Worm (Caenorhabditis elegans) whole organism, late embryonic: ENCODE results near the gene T23G4.2.
"Not testable (repeated sequence)": the region's sequence is repeated elsewhere in the genome, so short reads cannot be mapped to it uniquely, and the experiment has no call there.

Source experiments
- T23F11.4 ChIP-seq: fragments of 200-800 bp; sonication (Bioruptor generic); optimal IDR thresholded peaks from 2 replicates; lab custom pipeline; 2018; ENCODE audit warnings: mild to moderate bottlenecking, missing genetic modification characterization, missing compliant biosample characterization
- ceh-22 ChIP-seq: sonication (generic microtip); optimal IDR thresholded peaks from 2 replicates; lab custom pipeline; 2017; ENCODE audit warnings: missing biosample characterization, missing genetic modification characterization
- ceh-30 ChIP-seq: fragments of 150-350 bp; optimal IDR thresholded peaks from 2 replicates; lab custom pipeline; 2014; ENCODE audit warnings: missing biosample characterization, missing genetic modification characterization
- ceh-31 ChIP-seq: sonication (generic microtip); optimal IDR thresholded peaks from 2 replicates; lab custom pipeline; 2016; ENCODE audit warnings: missing genetic modification characterization, missing compliant biosample characterization
- ceh-45 ChIP-seq: fragments of 200-800 bp; sonication (Bioruptor generic); IDR thresholded peaks from 2 replicates; pipeline ENCODE4 v1.3.6; 2022; ENCODE audit warnings: missing genetic modification reagents, missing genetic modification characterization, missing compliant biosample characterization
- ceh-6 ChIP-seq: fragments of 200-800 bp; sonication (Bioruptor generic); optimal IDR thresholded peaks from 2 replicates; lab custom pipeline; 2018; ENCODE audit warnings: mild to moderate bottlenecking, missing genetic modification characterization, missing compliant biosample characterization
- ceh-9 ChIP-seq: sonication (generic microtip); optimal IDR thresholded peaks from 2 replicates; lab custom pipeline; 2016; ENCODE audit warnings: mild to moderate bottlenecking, missing genetic modification characterization, inconsistent platforms, missing compliant biosample characterization
- ets-4 ChIP-seq: sonication (generic microtip); optimal IDR thresholded peaks from 2 replicates; lab custom pipeline; 2016; ENCODE audit warnings: missing genetic modification characterization, missing compliant biosample characterization
- fax-1 ChIP-seq: sonication (generic microtip); optimal IDR thresholded peaks from 2 replicates; lab custom pipeline; 2016; ENCODE audit warnings: missing genotype, missing genetic modification characterization, missing compliant biosample characterization
- hlh-13 ChIP-seq: fragments of 200-800 bp; sonication (Bioruptor generic); optimal IDR thresholded peaks from 2 replicates; lab custom pipeline; 2018; ENCODE audit warnings: mild to moderate bottlenecking, missing genetic modification characterization, missing compliant biosample characterization
- hlh-30 ChIP-seq: sonication (generic microtip); optimal IDR thresholded peaks from 2 replicates; lab custom pipeline; 2017; ENCODE audit warnings: antibody characterized with exemption, missing genetic modification characterization, missing compliant biosample characterization; ENCODE audit not compliant: insufficient read depth
- lin-11 ChIP-seq: fragments of 200-800 bp; sonication (Bioruptor generic); optimal IDR thresholded peaks from 2 replicates; lab custom pipeline; 2018; ENCODE audit warnings: mild to moderate bottlenecking, missing genetic modification characterization, missing compliant biosample characterization
- madf-2 ChIP-seq: sonication (generic microtip); optimal IDR thresholded peaks from 2 replicates; lab custom pipeline; 2017; ENCODE audit warnings: missing genetic modification characterization, missing compliant biosample characterization
- nfya-1 ChIP-seq: sonication (generic microtip); optimal IDR thresholded peaks from 2 replicates; lab custom pipeline; 2017; ENCODE audit warnings: missing genetic modification characterization, mild to moderate bottlenecking, missing compliant biosample characterization, antibody characterized with exemption, moderate library complexity
- nhr-232 ChIP-seq: sonication (generic microtip); optimal IDR thresholded peaks from 2 replicates; lab custom pipeline; 2016; ENCODE audit warnings: missing genetic modification characterization, missing compliant biosample characterization
- odd-2 ChIP-seq: sonication (generic microtip); optimal IDR thresholded peaks from 2 replicates; lab custom pipeline; 2017; ENCODE audit warnings: antibody characterized with exemption, mild to moderate bottlenecking, missing genetic modification characterization, missing compliant biosample characterization
- pat-9 ChIP-seq: fragments of 200-800 bp; sonication (Bioruptor generic); optimal IDR thresholded peaks from 2 replicates; lab custom pipeline; 2018; ENCODE audit warnings: mild to moderate bottlenecking, missing genetic modification characterization, moderate library complexity, missing compliant biosample characterization
- pha-2 ChIP-seq: sonication (generic microtip); optimal IDR thresholded peaks from 2 replicates; lab custom pipeline; 2017; ENCODE audit warnings: mild to moderate bottlenecking, missing genetic modification characterization, missing compliant biosample characterization
- pha-4 ChIP-seq: fragments of 150-350 bp; optimal IDR thresholded peaks from 2 replicates; lab custom pipeline; 2018; ENCODE audit warnings: missing biosample characterization, missing genetic modification reagents, missing genetic modification characterization
- pqm-1 ChIP-seq: sonication (generic microtip); optimal IDR thresholded peaks from 2 replicates; lab custom pipeline; 2016; ENCODE audit warnings: missing genetic modification characterization, missing compliant biosample characterization
- ref-2 ChIP-seq: sonication (generic microtip); optimal IDR thresholded peaks from 2 replicates; lab custom pipeline; 2016; ENCODE audit warnings: missing genetic modification characterization, missing compliant biosample characterization
- sdc-2 ChIP-seq: sonication (generic microtip); optimal IDR thresholded peaks from 2 replicates; lab custom pipeline; 2016; ENCODE audit warnings: missing genotype, missing genetic modification characterization, missing compliant biosample characterization
- sox-2 ChIP-seq: fragments of 200-800 bp; sonication (Bioruptor generic); IDR thresholded peaks from 2 replicates; pipeline ENCODE4 v1.3.6; 2022; ENCODE audit warnings: missing genetic modification reagents, missing genetic modification characterization, missing compliant biosample characterization
- sox-4 ChIP-seq: sonication (generic microtip); optimal IDR thresholded peaks from 2 replicates; lab custom pipeline; 2017; ENCODE audit warnings: mild to moderate bottlenecking, missing genetic modification characterization, inconsistent platforms, missing compliant biosample characterization
- tbx-2 ChIP-seq: sonication (generic microtip); optimal IDR thresholded peaks from 2 replicates; lab custom pipeline; 2016; ENCODE audit warnings: missing genetic modification characterization, missing compliant biosample characterization
- unc-3 ChIP-seq, 2 experiments: fragments of 200-800 bp in 1 of 2; sonication (Bioruptor generic) in 1 of 2; sonication (generic microtip) in 1 of 2; conservative IDR thresholded peaks in 1 of 2; optimal IDR thresholded peaks in 1 of 2; 2 replicates each; pipeline versions ENCODE4 v1.3.6 to Lab custom; 2016 to 2022; ENCODE audit warnings: missing compliant biosample characterization in 2 of 2, missing genetic modification characterization in 2 of 2, missing genetic modification reagents in 1 of 2
- unc-42 ChIP-seq: sonication (generic microtip); optimal IDR thresholded peaks from 2 replicates; lab custom pipeline; 2016; ENCODE audit warnings: missing genotype, missing genetic modification characterization, missing compliant biosample characterization
- unc-86 ChIP-seq: sonication (generic microtip); optimal IDR thresholded peaks from 2 replicates; lab custom pipeline; 2016; ENCODE audit warnings: missing genetic modification characterization, missing compliant biosample characterization
- zip-5 ChIP-seq: sonication (generic microtip); optimal IDR thresholded peaks from 2 replicates; lab custom pipeline; 2016; ENCODE audit warnings: missing genetic modification characterization, missing compliant biosample characterization

The T23G4.2 gene

DNA sequence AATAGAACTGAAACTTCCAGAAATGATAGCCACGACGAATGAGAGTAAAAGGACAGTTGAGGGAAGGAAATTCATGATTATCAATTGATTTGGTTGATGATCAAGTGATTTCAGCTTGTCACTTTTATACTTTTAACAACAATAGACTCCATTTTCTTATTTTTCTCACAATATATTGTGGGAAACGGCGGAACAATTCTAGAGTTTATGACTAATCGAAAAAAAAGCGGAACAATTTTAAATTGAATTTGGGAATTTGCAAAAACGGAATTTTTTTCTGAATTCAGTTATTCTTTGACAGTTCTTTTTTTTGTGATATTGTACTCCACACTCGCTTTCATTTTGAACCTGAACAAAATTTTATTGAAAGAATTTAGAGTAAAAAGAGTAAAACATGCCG, 25.3 kb downstream of the T23G4.2 start, which contains the start of gene Y45F10C.4:
TSS of gene Y45F10C.4 (minus strand) at position 101 of the 400 bp plus-strand sequence.
- TF ChIP-seq sdc-2 (tag; lab: Kevin White, UChicago) (no peak), pqm-1 (tag; lab: Kevin White, UChicago) (no peak), tbx-2 (no peak), fax-1 (no peak), lin-11 (tag; lab: Kevin White, UChicago) (no peak), sox-4 (no peak), ceh-30 (tag; lab: Kevin White, UChicago) (no peak)

DNA sequence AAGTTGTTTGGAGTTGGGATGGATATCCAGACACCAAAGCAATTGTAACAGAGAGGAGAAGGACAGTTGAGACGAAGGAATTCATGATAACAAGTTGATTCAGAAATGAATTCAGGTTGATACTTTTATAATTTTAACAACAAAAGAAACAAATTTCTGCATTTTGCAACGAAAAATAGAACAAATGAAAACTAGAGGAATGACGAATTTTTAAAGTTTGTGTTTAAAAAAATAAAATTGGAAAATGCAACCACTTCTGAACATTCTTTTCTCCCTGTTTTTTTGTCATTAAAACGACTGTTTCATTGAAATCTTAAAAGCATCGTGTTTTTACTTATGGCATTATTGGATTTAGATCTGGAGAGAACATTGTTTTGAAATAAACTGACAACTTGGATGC, 26.8 kb downstream of the T23G4.2 start, which contains the start of gene Y45F10C.2:
TSS of gene Y45F10C.2 (minus strand) at position 101 of the 400 bp plus-strand sequence.
- TF ChIP-seq ref-2 (tag; lab: Kevin White, UChicago); tbx-2; pat-9 (tag; lab: Kevin White, UChicago): not testable (repeated sequence)
- TF ChIP-seq, all 69 proteins: peak for 0; not testable (repeated sequence) for 69

DNA sequence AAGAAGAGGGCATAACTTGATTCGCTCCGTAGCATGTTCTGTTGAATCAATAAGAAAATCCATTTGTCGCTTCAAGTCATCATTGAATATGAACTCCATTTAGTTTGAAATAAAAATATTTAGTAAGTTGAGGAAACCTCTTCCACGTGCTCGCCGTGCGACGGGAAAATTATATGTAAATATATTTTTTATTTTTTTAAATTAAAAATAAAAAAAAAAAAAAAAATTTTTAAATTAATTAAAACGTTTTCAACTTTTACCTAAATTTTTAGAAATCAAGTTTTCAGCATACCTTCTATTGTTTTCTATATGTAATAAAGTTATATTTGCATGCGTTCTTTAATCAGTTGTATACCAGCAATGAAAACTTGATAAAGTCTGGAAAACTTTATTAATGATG, 29.9 kb downstream of the T23G4.2 start, which contains the start of gene Y45F10C.1:
TSS of gene Y45F10C.1 (minus strand) at position 101 of the 400 bp plus-strand sequence.
- not testable (repeated sequence) for TF ChIP-seq hlh-30; pha-2 (tag; lab: Kevin White, UChicago); zip-5 (tag; lab: Kevin White, UChicago)
- TF ChIP-seq, all 69 proteins: peak for 0; not testable (repeated sequence) for 69

DNA sequence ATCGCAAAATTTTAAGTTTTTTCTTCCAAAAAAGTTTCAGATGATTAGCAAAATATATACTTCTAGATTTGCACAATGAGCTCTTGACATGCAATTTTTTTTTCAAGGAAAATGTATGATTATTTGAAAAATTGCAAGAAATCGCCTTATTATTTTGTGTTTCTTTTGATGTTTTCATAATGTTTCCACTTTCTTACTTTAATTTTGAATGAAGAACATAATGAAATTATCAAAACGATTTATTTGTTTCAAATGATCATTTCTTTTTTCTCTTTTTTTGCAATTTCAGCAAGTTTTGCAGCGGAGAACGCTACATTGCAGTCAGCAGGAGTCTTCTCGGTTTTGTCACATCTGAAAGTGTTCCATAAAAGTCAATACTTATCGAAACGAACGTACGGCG, 37.3 kb downstream of the T23G4.2 start, which contains the start of gene Y45F10C.6:
TSS of gene Y45F10C.6 (plus strand) at position 301 of the 400 bp plus-strand sequence.
- not testable (repeated sequence) for TF ChIP-seq ceh-9 (tag; lab: Kevin White, UChicago); pat-9 (tag; lab: Kevin White, UChicago); unc-3 (GFP tag; conservative IDR thresholded peaks at IDR 0.05; lab: Robert Waterston, UW); unc-3 (tag; optimal IDR thresholded peaks at IDR 0.05; lab: Kevin White, UChicago)

DNA sequence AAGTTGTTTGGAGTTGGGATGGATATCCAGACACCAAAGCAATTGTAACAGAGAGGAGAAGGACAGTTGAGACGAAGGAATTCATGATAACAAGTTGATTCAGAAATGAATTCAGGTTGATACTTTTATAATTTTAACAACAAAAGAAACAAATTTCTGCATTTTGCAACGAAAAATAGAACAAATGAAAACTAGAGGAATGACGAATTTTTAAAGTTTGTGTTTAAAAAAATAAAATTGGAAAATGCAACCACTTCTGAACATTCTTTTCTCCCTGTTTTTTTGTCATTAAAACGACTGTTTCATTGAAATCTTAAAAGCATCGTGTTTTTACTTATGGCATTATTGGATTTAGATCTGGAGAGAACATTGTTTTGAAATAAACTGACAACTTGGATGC, 37.9 kb downstream of the T23G4.2 start, which contains the start of gene C08F11.12:
TSS of gene C08F11.12 (minus strand) at position 101 of the 400 bp plus-strand sequence.
- not testable (repeated sequence) for TF ChIP-seq sox-2 (GFP tag; lab: Robert Waterston, UW); nhr-232 (tag; lab: Kevin White, UChicago); unc-86 (tag; lab: Kevin White, UChicago)

DNA sequence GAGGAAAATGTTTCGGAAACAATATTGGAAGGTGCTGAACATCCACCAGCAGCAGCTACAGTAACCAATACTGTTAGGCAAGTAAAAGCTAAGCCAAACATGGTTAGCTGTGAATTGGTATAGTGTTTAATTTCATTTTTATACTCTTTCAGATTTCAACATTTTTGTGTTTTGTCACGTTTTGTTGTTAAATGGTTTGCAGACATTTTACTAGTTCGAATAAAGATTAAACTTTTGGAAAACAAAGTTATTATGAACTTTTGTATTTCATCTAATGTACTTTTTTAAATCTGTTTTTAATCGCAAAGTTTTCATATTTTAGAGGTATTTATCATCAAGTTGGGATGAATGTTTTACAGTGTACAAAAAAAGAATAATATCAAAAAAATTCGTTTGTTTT, 39.1 kb downstream of the T23G4.2 start, which contains the start of gene C08F11.17:
TSS of gene C08F11.17 (minus strand) at position 101 of the 400 bp plus-strand sequence.
- TF ChIP-seq ceh-22 (tag; lab: Kevin White, UChicago) (no peak), hlh-13 (GFP tag; lab: Kevin White, UChicago) (no peak), unc-42 (tag; lab: Kevin White, UChicago) (no peak), T23F11.4 (GFP tag; lab: Kevin White, UChicago) (no peak), ets-4 (tag; lab: Kevin White, UChicago) (no peak), ceh-31 (tag; lab: Kevin White, UChicago) (no peak), madf-2 (no peak), hlh-30 (no peak), ceh-30 (tag; lab: Kevin White, UChicago) (no peak), pha-4 (tag; lab: Kevin White, UChicago) (no peak), sdc-2 (tag; lab: Kevin White, UChicago) (no peak), sox-4 (no peak), fax-1 (no peak), ceh-45 (GFP tag; lab: Robert Waterston, UW) (no peak), pqm-1 (tag; lab: Kevin White, UChicago) (no peak), nfya-1 (tag; lab: Kevin White, UChicago) (no peak), ceh-6 (no peak), odd-2 (no peak), sox-2 (GFP tag; lab: Robert Waterston, UW) (no peak)
